Worm (Caenorhabditis elegans): ENCODE measurements around the gene xpf-1.

DNA sequence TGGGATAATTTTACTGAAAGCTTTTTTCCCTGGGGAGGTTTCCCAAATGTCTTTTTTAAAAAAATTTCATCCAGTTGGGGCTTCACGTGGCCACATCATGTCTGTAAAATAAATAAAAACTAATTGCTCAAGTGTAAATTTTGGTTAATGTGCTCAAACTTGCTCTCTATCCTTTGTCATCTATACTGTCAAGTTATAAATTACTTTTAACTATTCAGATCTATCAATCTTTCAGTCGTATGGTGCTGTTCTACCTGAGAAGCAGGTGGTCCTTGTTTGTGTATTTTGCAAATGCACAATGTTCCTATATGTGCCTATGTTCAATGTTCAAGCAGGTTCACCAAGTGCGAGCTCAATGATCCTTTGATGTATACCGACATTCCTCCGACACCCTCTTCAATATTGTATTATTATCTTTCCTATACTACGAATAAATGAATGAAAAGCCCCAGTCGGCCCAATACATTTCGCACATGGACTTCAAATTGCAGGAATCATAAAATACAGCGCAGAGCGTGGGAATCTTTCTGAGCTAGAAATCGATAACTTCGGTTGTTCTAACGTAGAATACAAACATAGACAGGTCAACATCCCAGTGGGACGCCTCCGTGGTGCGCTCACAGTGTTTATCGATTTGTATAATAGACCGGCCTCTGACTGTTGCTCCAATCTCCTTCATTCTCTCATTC, 14.7 kb upstream of the xpf-1 start, which contains the start of the genes sfxn-1.4 and C47D12.4:
- no peak for TF ChIP-seq med-1 (GFP tag; optimal IDR thresholded peaks at IDR 0.05; ENCODE audit: insufficient read depth)
- TF ChIP-seq ref-1 (GFP tag; conservative IDR thresholded peaks at IDR 0.05): no peak
- no peak for TF ChIP-seq flt-1 (GFP tag; IDR thresholded peaks at IDR 0.05)
- no peak for TF ChIP-seq tab-1 (GFP tag; IDR thresholded peaks at IDR 0.05)
- TF ChIP-seq klf-2 (GFP tag; conservative IDR thresholded peaks at IDR 0.05): no peak
- TF ChIP-seq ztf-29 (GFP tag; IDR thresholded peaks at IDR 0.05): no peak
- TF ChIP-seq ztf-23 (GFP tag; IDR thresholded peaks at IDR 0.05): no peak
